Fruit fly (Drosophila melanogaster): ENCODE measurements around the gene CG42713.

DNA sequence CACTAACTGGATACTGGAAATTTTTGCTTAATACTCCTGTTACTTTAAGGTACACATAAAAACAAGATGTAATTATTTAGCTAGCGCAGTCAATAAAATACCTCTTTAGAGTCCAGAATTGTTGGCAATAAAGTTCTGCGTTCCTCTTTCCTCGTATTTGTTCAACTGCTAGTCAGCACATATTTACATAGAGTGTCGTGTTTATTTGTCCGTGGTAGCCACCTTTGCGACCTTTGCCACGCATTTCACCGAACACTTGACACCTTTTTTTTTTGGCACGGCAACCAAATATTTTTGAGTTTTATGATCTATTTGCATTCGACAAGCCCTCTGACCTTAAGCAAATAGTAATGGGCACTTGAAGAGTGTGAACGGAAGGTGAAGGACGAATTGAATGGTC lies 45.3 kb upstream of the CG42713 start:
- TF ChIP-seq CG8478 (optimal IDR thresholded peaks at IDR 0.05), result no peak
- TF ChIP-seq CTCF (optimal IDR thresholded peaks at IDR 0.05), result no peak
